Worm (Caenorhabditis elegans) whole organism, L4/young adult: ENCODE data around the gene ttc-39B.

ENCODE experiments used
- dao-5 ChIP-seq: sonication (generic microtip); optimal IDR thresholded peaks from 2 replicates; lab custom pipeline; 2016; ENCODE audit warnings: missing genotype, missing genetic modification characterization, moderate library complexity, missing compliant biosample characterization
- him-1 ChIP-seq: sonication (generic microtip); optimal IDR thresholded peaks from 2 replicates; lab custom pipeline; 2016; ENCODE audit warnings: missing genotype, missing genetic modification reagents, missing genetic modification characterization, missing compliant biosample characterization

ce11 chrII:6374646-6375045 lies 40.9 kb upstream of the ttc-39B start:
- no peak for TF ChIP-seq him-1 (tag; lab: Kevin White, UChicago)
- no peak for TF ChIP-seq dao-5 (tag; lab: Kevin White, UChicago)
